Worm (Caenorhabditis elegans) whole organism, L2 larva: ENCODE results near the gene srbc-76.
"Not testable (repeated sequence)": the region's sequence is repeated elsewhere in the genome, so short reads cannot be mapped to it uniquely, and the experiment has no call there.

Experiments used
- C34F6.9 ChIP-seq: fragments of 150-350 bp; optimal IDR thresholded peaks from 2 replicates; lab custom pipeline; 2014; ENCODE audit warnings: missing biosample characterization, missing genetic modification characterization
- F13H6.1 ChIP-seq: sonication (generic microtip); optimal IDR thresholded peaks from 2 replicates; lab custom pipeline; 2016; ENCODE audit warnings: missing genetic modification characterization, missing compliant biosample characterization
- Y55F3AM.14 ChIP-seq: fragments of 200-800 bp; sonication (Bioruptor generic); optimal IDR thresholded peaks from 2 replicates; lab custom pipeline; 2018; ENCODE audit warnings: mild to moderate bottlenecking, missing genetic modification characterization, missing compliant biosample characterization
- ZK546.5 ChIP-seq: sonication (generic microtip); optimal IDR thresholded peaks from 2 replicates; lab custom pipeline; 2017; ENCODE audit warnings: missing biosample characterization, missing genetic modification characterization
- ama-1 ChIP-seq: fragments of 150-350 bp; optimal IDR thresholded peaks from 2 replicates; lab custom pipeline; 2018; ENCODE audit warnings: inconsistent platforms
- ceh-16 ChIP-seq: fragments of 150-350 bp; optimal IDR thresholded peaks from 2 replicates; lab custom pipeline; 2014; ENCODE audit warnings: missing biosample characterization, missing genetic modification characterization
- crh-2 ChIP-seq: sonication (generic microtip); optimal IDR thresholded peaks from 2 replicates; lab custom pipeline; 2017; ENCODE audit warnings: missing biosample characterization, missing genetic modification characterization
- dmd-4 ChIP-seq: sonication (generic microtip); optimal IDR thresholded peaks from 2 replicates; lab custom pipeline; 2017; ENCODE audit warnings: missing biosample characterization, missing genetic modification characterization
- egl-27 ChIP-seq: sonication (generic microtip); optimal IDR thresholded peaks from 3 replicates; lab custom pipeline; 2017; ENCODE audit warnings: missing biosample characterization, missing genetic modification reagents, missing genetic modification characterization
- elt-1 ChIP-seq: fragments of 150-350 bp; optimal IDR thresholded peaks from 2 replicates; lab custom pipeline; 2014; ENCODE audit warnings: missing biosample characterization, missing genetic modification characterization
- elt-3 ChIP-seq: sonication (generic microtip); optimal IDR thresholded peaks from 2 replicates; lab custom pipeline; 2017; ENCODE audit warnings: missing biosample characterization, missing genetic modification characterization
- lin-13 ChIP-seq: fragments of 150-350 bp; optimal IDR thresholded peaks from 2 replicates; lab custom pipeline; 2014; ENCODE audit warnings: missing biosample characterization, missing genetic modification reagents, missing genetic modification characterization
- lin-39 ChIP-seq: fragments of 150-350 bp; optimal IDR thresholded peaks from 2 replicates; lab custom pipeline; 2014; ENCODE audit warnings: missing biosample characterization, missing genetic modification reagents, missing genetic modification characterization
- lsy-2 ChIP-seq, 2 experiments: fragments of 150-350 bp in 1 of 2; sonication (generic microtip) in 1 of 2; optimal IDR thresholded peaks; 2 replicates each; lab custom pipeline; 2014 to 2017; ENCODE audit warnings: missing biosample characterization in 2 of 2, missing genetic modification characterization in 2 of 2
- mab-5 ChIP-seq: fragments of 150-350 bp; optimal IDR thresholded peaks from 2 replicates; lab custom pipeline; 2014; ENCODE audit warnings: missing biosample characterization, missing genetic modification characterization
- mbf-1 ChIP-seq: sonication (generic microtip); optimal IDR thresholded peaks from 2 replicates; lab custom pipeline; 2017; ENCODE audit warnings: missing biosample characterization, missing genetic modification characterization
- mdl-1 ChIP-seq, 2 experiments: fragments of 150-350 bp in 1 of 2; sonication (generic microtip) in 1 of 2; optimal IDR thresholded peaks; 2 replicates each; lab custom pipeline; 2017; ENCODE audit warnings: missing biosample characterization in 2 of 2, missing genetic modification characterization in 2 of 2
- nhr-10 ChIP-seq: sonication (generic microtip); optimal IDR thresholded peaks from 2 replicates; lab custom pipeline; 2017; ENCODE audit warnings: missing biosample characterization, missing genetic modification characterization
- nhr-11 ChIP-seq: fragments of 150-350 bp; optimal IDR thresholded peaks from 2 replicates; lab custom pipeline; 2014; ENCODE audit warnings: missing biosample characterization, missing genetic modification characterization
- nhr-12 ChIP-seq: fragments of 150-350 bp; optimal IDR thresholded peaks from 2 replicates; lab custom pipeline; 2014; ENCODE audit warnings: missing biosample characterization, missing genetic modification characterization
- nhr-129 ChIP-seq: fragments of 150-350 bp; optimal IDR thresholded peaks from 2 replicates; lab custom pipeline; 2014; ENCODE audit warnings: missing biosample characterization, missing genetic modification characterization
- nhr-21 ChIP-seq: fragments of 150-350 bp; optimal IDR thresholded peaks from 2 replicates; lab custom pipeline; 2014; ENCODE audit warnings: missing biosample characterization, missing genetic modification characterization
- nhr-23 ChIP-seq: fragments of 150-350 bp; optimal IDR thresholded peaks from 2 replicates; lab custom pipeline; 2014; ENCODE audit warnings: missing biosample characterization, missing genetic modification reagents, missing genetic modification characterization
- nhr-77 ChIP-seq: fragments of 150-350 bp; optimal IDR thresholded peaks from 2 replicates; lab custom pipeline; 2014; ENCODE audit warnings: missing biosample characterization, missing genetic modification characterization
- peb-1 ChIP-seq: fragments of 150-350 bp; optimal IDR thresholded peaks from 2 replicates; lab custom pipeline; 2014; ENCODE audit warnings: missing biosample characterization, missing genetic modification characterization
- sem-4 ChIP-seq: fragments of 150-350 bp; optimal IDR thresholded peaks from 2 replicates; lab custom pipeline; 2014; ENCODE audit warnings: missing biosample characterization, missing genetic modification reagents, missing genetic modification characterization
- skn-1 ChIP-seq: sonication (generic microtip); optimal IDR thresholded peaks from 2 replicates; lab custom pipeline; 2017; ENCODE audit warnings: missing biosample characterization, missing genetic modification characterization
- sma-3 ChIP-seq: sonication (generic microtip); optimal IDR thresholded peaks from 2 replicates; lab custom pipeline; 2016; ENCODE audit warnings: missing genetic modification reagents, missing genetic modification characterization, missing compliant biosample characterization
- sma-9 ChIP-seq, 2 experiments: fragments of 150-350 bp in 1 of 2; sonication (generic microtip) in 1 of 2; optimal IDR thresholded peaks; 2 replicates each; lab custom pipeline; 2014 to 2016; ENCODE audit warnings: missing genetic modification characterization in 2 of 2, mild to moderate bottlenecking in 1 of 2, missing biosample characterization in 1 of 2, missing compliant biosample characterization in 1 of 2, missing genetic modification reagents in 1 of 2, moderate library complexity in 1 of 2
- snpc-4 ChIP-seq: fragments of 150-350 bp; optimal IDR thresholded peaks from 2 replicates; lab custom pipeline; 2014; ENCODE audit warnings: missing biosample characterization, missing genetic modification characterization
- unc-39 ChIP-seq: fragments of 150-350 bp; optimal IDR thresholded peaks from 2 replicates; lab custom pipeline; 2014; ENCODE audit warnings: missing biosample characterization, missing genetic modification characterization
- zag-1 ChIP-seq: fragments of 150-350 bp; optimal IDR thresholded peaks from 2 replicates; lab custom pipeline; 2014; ENCODE audit warnings: missing biosample characterization, missing genetic modification characterization
- ztf-1 ChIP-seq: fragments of 200-800 bp; sonication (Bioruptor generic); conservative IDR thresholded peaks from 2 replicates; pipeline ENCODE4 v1.3.6; 2022; ENCODE audit warnings: missing genetic modification characterization, missing compliant biosample characterization
- ztf-11 ChIP-seq: sonication (generic microtip); optimal IDR thresholded peaks from 2 replicates; lab custom pipeline; 2017; ENCODE audit warnings: missing biosample characterization, missing genetic modification characterization
- ztf-4 ChIP-seq: fragments of 150-350 bp; optimal IDR thresholded peaks from 2 replicates; lab custom pipeline; 2014; ENCODE audit warnings: missing biosample characterization, missing genetic modification characterization

srbc-76 gene

ce11 chrV:15238552-15238951 is 13.6 kb upstream of the srbc-76 start, which contains the start of gene srw-12:
Gene srw-12, minus strand, starts transcription at chrV:15238652.
- TF ChIP-seq nhr-77 (tag; lab: Kevin White, UChicago) = no peak
- no peak for TF ChIP-seq nhr-129 (tag; lab: Kevin White, UChicago)
- TF ChIP-seq elt-3 (tag; lab: Kevin White, UChicago) = no peak
- TF ChIP-seq sma-3 (GFP tag; lab: Kevin White, UChicago) = no peak
- TF ChIP-seq nhr-23 (tag; lab: Kevin White, UChicago) = no peak
- no peak for TF ChIP-seq lin-13 (GFP tag; lab: Kevin White, UChicago)
- no peak for TF ChIP-seq crh-2 (tag; lab: Kevin White, UChicago)
- TF ChIP-seq skn-1 = no peak
- TF ChIP-seq sem-4 (tag; lab: Kevin White, UChicago) = no peak
- TF ChIP-seq unc-39 (tag; lab: Kevin White, UChicago) = no peak
- no peak for TF ChIP-seq mab-5 (tag; lab: Kevin White, UChicago)
- no peak for TF ChIP-seq dmd-4 (tag; lab: Kevin White, UChicago)
- no peak for TF ChIP-seq mdl-1 (tag; optimal IDR thresholded peaks at IDR 0.05; lab: Kevin White, UChicago)
- no peak for TF ChIP-seq nhr-10 (tag; lab: Kevin White, UChicago)
- no peak for TF ChIP-seq elt-1 (tag; lab: Kevin White, UChicago)
- no peak for TF ChIP-seq mbf-1
- TF ChIP-seq nhr-11 = no peak
- TF ChIP-seq ztf-11 = no peak

ce11 chrV:15240215-15240614 is 12.0 kb upstream of the srbc-76 start, which contains the start of gene srw-11:
Gene srw-11, minus strand, starts transcription at chrV:15240315.
- TF ChIP-seq nhr-12 = no peak
- TF ChIP-seq ama-1 (lab: Kevin White, UChicago) = no peak
- TF ChIP-seq Y55F3AM.14 (GFP tag; lab: Kevin White, UChicago) = no peak
- no peak for TF ChIP-seq peb-1

- TF ChIP-seq C34F6.9 (tag; lab: Kevin White, UChicago) (no peak), nhr-10 (tag; lab: Kevin White, UChicago) (no peak), ztf-1 (no peak), ZK546.5 (tag; lab: Kevin White, UChicago) (no peak), mdl-1 (tag; optimal IDR thresholded peaks at IDR 0.05; lab: Kevin White, UChicago) (no peak), nhr-129 (tag; lab: Kevin White, UChicago) (no peak), ama-1 (lab: Kevin White, UChicago) (no peak), F13H6.1 (tag; lab: Kevin White, UChicago) (no peak), elt-1 (tag; lab: Kevin White, UChicago) (no peak), sma-3 (GFP tag; lab: Kevin White, UChicago) (no peak), ceh-16 (no peak), lin-39 (tag; lab: Kevin White, UChicago) (no peak), snpc-4 (tag; lab: Kevin White, UChicago) (no peak), ztf-11 (no peak), egl-27 (tag; lab: Kevin White, UChicago) (no peak), lin-13 (GFP tag; lab: Kevin White, UChicago) (no peak), skn-1 (no peak)
These were observed 10.9 kb upstream of the srbc-76 start, which contains the start of gene chil-12 for ce11 chrV:15241259-15241658. Gene chil-12, plus strand, starts transcription at chrV:15241559.

- TF ChIP-seq dmd-4 (tag; lab: Kevin White, UChicago) = no peak
These were observed 7.7 kb upstream of the srbc-76 start, which contains the start of gene kin-30 for ce11 chrV:15244456-15244855. Gene kin-30, plus strand, starts transcription at chrV:15244756.

- not testable (repeated sequence) for TF ChIP-seq ztf-4, nhr-10, ZK546.5 (tag; lab: Kevin White, UChicago)
These were observed 1.9 kb upstream of the srbc-76 start, which contains the start of gene srd-28 for ce11 chrV:15250304-15250703. Gene srd-28, plus strand, starts transcription at chrV:15250604.

- TF ChIP-seq sma-9 (GFP tag; optimal IDR thresholded peaks at IDR 0.05; lab: Kevin White, UChicago) (no peak), sma-9 (tag; optimal IDR thresholded peaks at IDR 0.05; lab: Kevin White, UChicago) (no peak), ama-1 (lab: Kevin White, UChicago) (no peak), ztf-4 (tag; lab: Kevin White, UChicago) (no peak), Y55F3AM.14 (GFP tag; lab: Kevin White, UChicago) (no peak), lsy-2 (tag; optimal IDR thresholded peaks at IDR 0.05; lab: Kevin White, UChicago) (no peak), egl-27 (tag; lab: Kevin White, UChicago) (no peak), crh-2 (tag; lab: Kevin White, UChicago) (no peak), skn-1 (no peak), nhr-12 (no peak), elt-3 (tag; lab: Kevin White, UChicago) (no peak), nhr-23 (tag; lab: Kevin White, UChicago) (no peak), ztf-11 (no peak), nhr-21 (tag; lab: Kevin White, UChicago) (no peak), ceh-16 (no peak), sem-4 (tag; lab: Kevin White, UChicago) (no peak), mab-5 (tag; lab: Kevin White, UChicago) (no peak), zag-1 (no peak)
These were observed 1.3 kb downstream of the srbc-76 start, which contains the start of gene srbc-75 for ce11 chrV:15253529-15253928. Gene srbc-75, plus strand, starts transcription at chrV:15253829.
